Fruit fly (Drosophila melanogaster): Measurements from ENCODE around the gene CG31740.

CG31740 gene

DNA sequence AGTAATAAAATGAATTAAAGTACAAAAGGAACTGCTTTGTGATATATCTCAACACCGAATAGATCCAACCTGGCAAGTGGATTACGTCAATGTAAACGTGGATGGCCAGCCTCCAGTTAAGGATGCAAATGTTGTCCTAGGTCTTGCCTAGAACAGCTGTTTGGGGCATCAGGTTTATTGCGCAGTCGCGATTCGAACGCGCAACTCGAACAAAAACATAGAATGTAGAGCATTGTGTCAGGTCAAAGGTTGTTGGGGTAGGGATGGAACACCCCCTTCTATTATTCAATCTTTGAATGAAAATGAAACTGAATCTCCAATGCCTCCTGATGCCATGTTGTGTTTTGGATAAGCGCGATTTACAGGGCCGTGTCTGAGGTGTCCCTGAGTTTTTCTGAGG lies 919 bp downstream of the CG31740 start:
- no peak for TF ChIP-seq CG17801 (GFP tag; optimal IDR thresholded peaks at IDR 0.05; ENCODE audit: partially characterized antibody)

DNA sequence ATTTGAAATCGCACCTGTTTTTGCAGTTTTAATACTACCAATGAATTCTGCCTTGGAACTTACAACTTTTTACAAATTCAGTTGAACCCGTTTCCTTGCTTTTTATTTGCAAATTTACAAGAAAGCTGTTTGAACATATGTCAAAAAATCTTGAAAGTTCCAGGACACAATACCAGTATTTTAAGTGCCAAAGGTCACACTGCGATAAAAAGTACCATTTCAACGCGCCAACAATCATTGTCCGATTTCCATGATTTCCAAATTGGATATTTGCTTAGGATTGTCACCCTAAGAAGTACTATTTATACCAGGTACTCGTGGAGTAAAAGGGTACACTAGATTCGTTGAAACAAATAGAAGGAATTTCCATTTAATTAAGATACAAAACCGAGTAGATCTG lies 2.6 kb downstream of the CG31740 start, which contains the start of gene elfless:
Gene elfless (minus strand): TSS at position 101 of the 400 bp plus-strand sequence.
- TF ChIP-seq CG17801 (GFP tag; optimal IDR thresholded peaks at IDR 0.05; ENCODE audit: partially characterized antibody) = no peak

dm6 chr2L:18012168-18012567 lies 3.4 kb downstream of the CG31740 start, which contains the start of gene rdo:
Gene rdo (plus strand): TSS chr2L:18012380.
- TF ChIP-seq CG17801 (GFP tag; optimal IDR thresholded peaks at IDR 0.05; ENCODE audit: partially characterized antibody) = no peak

dm6 chr2L:18032741-18033140 lies 24.0 kb downstream of the CG31740 start:
- no peak for TF ChIP-seq CG17801 (GFP tag; optimal IDR thresholded peaks at IDR 0.05; ENCODE audit: partially characterized antibody)
